Fruit fly (Drosophila melanogaster) whole organism: ENCODE results near the gene CG13716.

Experiments used
- CG8478 ChIP-seq: fragments of >200 bp; optimal IDR thresholded peaks from 2 replicates; lab custom pipeline; 2018; ENCODE audit warnings: inconsistent platforms
- Dll ChIP-seq: fragments of >200 bp; optimal IDR thresholded peaks from 2 replicates; lab custom pipeline; 2017
- EcR ChIP-seq, 2 experiments: fragments of >200 bp; optimal IDR thresholded peaks; 2 replicates each; lab custom pipeline; 2017; ENCODE audit warnings: missing biosample characterization in 2 of 2, missing genetic modification characterization in 2 of 2, missing genetic modification reagents in 2 of 2
- psq ChIP-seq: fragments of >200 bp; optimal IDR thresholded peaks from 2 replicates; lab custom pipeline; 2017
- usp ChIP-seq: fragments of >200 bp; optimal IDR thresholded peaks from 2 replicates; lab custom pipeline; 2017; ENCODE audit warnings: missing biosample characterization, missing genetic modification characterization, mixed read lengths

dm6 chr3L:4624371-4625154 is 10.0 kb downstream of the CG13716 start:
- peak in 1 of 2 experiments; percentile 28 for TF ChIP-seq EcR (GFP tag; optimal IDR thresholded peaks at IDR 0.05; lab: Kevin White, UChicago)
- no peak for TF ChIP-seq CG8478 (lab: Kevin White, UChicago)
- TF ChIP-seq usp: no peak
- no peak for TF ChIP-seq psq
- TF ChIP-seq Dll (lab: Kevin White, UChicago): no peak
